ENCODE assay signal across 2 fruit fly cellular contexts in the genomic region with DNA sequence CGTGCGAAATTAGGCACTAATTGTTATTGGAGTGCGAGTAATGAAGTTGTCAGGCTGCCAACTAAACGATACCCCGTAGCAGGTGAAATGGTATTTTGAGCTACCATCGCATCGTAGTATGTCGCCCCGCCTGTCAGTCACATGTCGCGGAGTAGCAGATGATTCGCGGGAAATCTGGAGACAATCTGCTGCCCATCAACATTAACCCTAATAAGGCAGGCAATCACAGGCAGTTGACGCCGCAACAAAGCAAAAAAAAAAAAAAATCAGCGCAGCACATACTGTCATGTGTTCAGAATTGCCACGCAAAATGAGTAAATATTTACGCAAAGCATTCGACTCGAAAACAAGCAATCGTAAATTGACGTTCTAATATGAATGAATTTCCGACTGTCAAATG.
TF ChIP-seq lines count a peak whose summit lies in the region.

No protein-coding gene starts in this region.

- TF ChIP-seq CTCF in whole organism, embryonic (GFP tag; optimal IDR thresholded peaks at IDR 0.05; lab: Kevin White, UChicago) = no peak

TF ChIP-seq in whole organism, embryonic, 481 proteins besides CTCF, POLR2A, EP300 and RAD21:
- peak; percentile 72 for TF ChIP-seq Ets65A (GFP tag; lab: Kevin White, UChicago)
- no peak for TF ChIP-seq CG6175 (GFP tag; IDR thresholded peaks at IDR 0.05; lab: Robert Waterston, UW)
- TF ChIP-seq Med (GFP tag; lab: Kevin White, UChicago) = peak; percentile 55
- no peak for TF ChIP-seq gcm (GFP tag; optimal IDR thresholded peaks at IDR 0.05; lab: Kevin White, UChicago)

TF ChIP-seq in whole organism, prepupa, 60 proteins besides CTCF, POLR2A, EP300 and RAD21:
- TF ChIP-seq Sox14 (GFP tag; optimal IDR thresholded peaks at IDR 0.05; lab: Kevin White, UChicago) (no peak), fkh (GFP tag; optimal IDR thresholded peaks at IDR 0.05; lab: Kevin White, UChicago) (peak; percentile 51)
TF ChIP-seq in whole organism, prepupa: peak in this region for 1.
